Fruit fly (Drosophila melanogaster) whole organism, wandering third instar larva: ENCODE measurements around the gene ari-1.

Experiments
- Jra ChIP-seq: sonication (Bioruptor generic); optimal IDR thresholded peaks from 2 replicates; lab custom pipeline; 2016; ENCODE audit warnings: missing biosample characterization, missing genetic modification characterization
- dl ChIP-seq, 2 experiments: fragments of 175-275, 200-275 bp in 1 of 2; fragments of 200-275 bp in 1 of 2; sonication (Bioruptor generic); optimal IDR thresholded peaks; lab custom pipeline; 2018; ENCODE audit warnings: mild to moderate bottlenecking in 2 of 2, missing biosample characterization in 2 of 2, missing genetic modification characterization in 2 of 2, moderate library complexity in 2 of 2; ENCODE audit not compliant: partially characterized antibody in 2 of 2, insufficient read depth in 1 of 2
- h ChIP-seq: fragments of 200-800 bp; sonication (Bioruptor generic); optimal IDR thresholded peaks from 3 replicates; lab custom pipeline; 2016; ENCODE audit warnings: missing biosample characterization, mild to moderate bottlenecking, missing genetic modification characterization

DNA sequence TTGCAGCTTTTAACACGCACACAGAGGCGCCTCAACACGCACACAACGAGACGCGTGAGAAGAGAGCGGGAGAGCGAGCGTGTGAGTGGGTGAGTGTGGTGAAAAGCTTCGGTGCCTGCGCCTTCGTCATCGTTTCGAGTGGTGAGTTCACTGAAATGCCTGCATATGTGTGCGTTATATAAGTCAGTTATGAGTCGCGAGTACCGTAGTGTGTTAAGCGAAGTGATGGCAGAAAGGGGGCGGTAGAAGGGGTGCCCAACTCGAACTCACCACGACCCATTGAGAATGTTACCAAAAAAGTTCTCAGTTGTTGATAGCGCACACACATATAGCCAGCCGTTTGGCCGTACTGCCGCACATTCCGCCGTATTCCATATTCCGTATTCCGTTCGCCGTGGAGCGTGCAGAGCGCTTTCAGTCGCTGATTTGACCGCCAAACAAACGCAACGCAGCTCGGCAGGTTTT lies 17.4 kb upstream of the ari-1 start, which contains the start of gene Frq1:
- TF ChIP-seq dl (GFP tag; optimal IDR thresholded peaks at IDR 0.05; lab: Kevin White, UChicago; ENCODE audit: insufficient read depth in 1 of 2, partially characterized antibody in 2 of 2) (no peak), Jra (GFP tag; lab: Kevin White, UChicago) (no peak), h (no peak)
